Fruit fly (Drosophila melanogaster): Measurements from ENCODE around the gene Had1.

DNA sequence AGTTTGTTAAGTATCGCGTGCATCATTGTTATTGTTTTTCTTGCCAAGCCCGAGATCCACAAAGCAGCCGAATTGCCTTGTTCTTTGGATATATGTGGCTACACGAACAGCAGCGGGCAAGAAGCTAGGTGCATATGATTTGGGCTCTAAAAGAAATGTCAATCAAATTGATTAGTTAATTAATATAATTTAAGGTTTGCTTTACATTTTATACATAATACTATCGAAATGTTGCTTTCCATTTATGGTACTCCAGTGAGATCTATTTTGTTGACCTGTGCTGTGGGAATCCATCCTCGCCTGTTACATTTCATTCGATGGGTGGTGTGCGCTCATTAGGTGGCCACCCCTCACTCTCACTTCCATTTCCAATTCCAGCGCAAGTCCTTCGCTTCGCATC is 45.1 kb downstream of the Had1 start:
- no peak for TF ChIP-seq CG15479 (GFP tag; optimal IDR thresholded peaks at IDR 0.05)
- TF ChIP-seq wek (GFP tag; optimal IDR thresholded peaks at IDR 0.05), result peak; percentile 5

All from whole organism, embryonic.